Fruit fly (Drosophila melanogaster) whole organism, wandering third instar larva: ENCODE data around the gene CG14892.

Source experiments
- Abd-B ChIP-seq: fragments of >200 bp; optimal IDR thresholded peaks from 2 replicates; lab custom pipeline; 2017; ENCODE audit warnings: missing biosample characterization, missing genetic modification characterization
- CG32264 ChIP-seq: fragments of 200-800 bp; sonication (Bioruptor generic); optimal IDR thresholded peaks from 2 replicates; lab custom pipeline; 2016; ENCODE audit warnings: missing biosample characterization, missing genetic modification characterization
- CG9705 ChIP-seq: fragments of 200-800 bp; sonication (Bioruptor generic); optimal IDR thresholded peaks from 2 replicates; lab custom pipeline; 2018; ENCODE audit warnings: missing biosample characterization, mild to moderate bottlenecking, missing genetic modification characterization
- CrebA ChIP-seq: fragments of 200-800 bp; sonication (Bioruptor generic); optimal IDR thresholded peaks from 2 replicates; lab custom pipeline; 2016; ENCODE audit warnings: missing biosample characterization, mild to moderate bottlenecking, missing genetic modification characterization, borderline replicate concordance
- Dfd ChIP-seq: fragments of >200 bp; optimal IDR thresholded peaks from 2 replicates; lab custom pipeline; 2017; ENCODE audit warnings: missing biosample characterization, missing genetic modification characterization
- Dif ChIP-seq: fragments of 200-275, 200-300 bp; sonication (Bioruptor generic); optimal IDR thresholded peaks from 2 replicates; lab custom pipeline; 2018; ENCODE audit warnings: missing biosample characterization, missing genetic modification characterization; ENCODE audit not compliant: partially characterized antibody
- GATAd ChIP-seq: sonication (Bioruptor generic); optimal IDR thresholded peaks from 2 replicates; lab custom pipeline; 2016; ENCODE audit warnings: missing biosample characterization, missing genetic modification characterization
- HLH106 ChIP-seq: fragments of 200-800 bp; optimal IDR thresholded peaks from 3 replicates; lab custom pipeline; 2019; ENCODE audit warnings: missing biosample characterization, mild to moderate bottlenecking, missing genetic modification characterization, moderate library complexity
- Hnf4 ChIP-seq: fragments of 200-800 bp; sonication (Bioruptor generic); optimal IDR thresholded peaks from 2 replicates; lab custom pipeline; 2016; ENCODE audit warnings: missing biosample characterization, mild to moderate bottlenecking, missing genetic modification characterization
- Hr78 ChIP-seq: fragments of >200 bp; optimal IDR thresholded peaks from 2 replicates; lab custom pipeline; 2017; ENCODE audit warnings: missing biosample characterization, missing genetic modification characterization
- Hr83 ChIP-seq: fragments of 200-300 bp; sonication (Bioruptor generic); optimal IDR thresholded peaks from 2 replicates; lab custom pipeline; 2016; ENCODE audit warnings: missing biosample characterization, mild to moderate bottlenecking, missing genetic modification characterization, moderate library complexity; ENCODE audit not compliant: poor library complexity, severe bottlenecking
- Jra ChIP-seq: sonication (Bioruptor generic); optimal IDR thresholded peaks from 2 replicates; lab custom pipeline; 2016; ENCODE audit warnings: missing biosample characterization, missing genetic modification characterization
- Mio ChIP-seq: sonication (Bioruptor generic); optimal IDR thresholded peaks from 2 replicates; lab custom pipeline; 2016; ENCODE audit warnings: missing biosample characterization, missing genetic modification characterization
- N ChIP-seq: fragments of >200 bp; optimal IDR thresholded peaks from 2 replicates; lab custom pipeline; 2018; ENCODE audit warnings: missing biosample characterization, missing external identifiers, missing genetic modification characterization
- OdsH ChIP-seq: fragments of 200-800 bp; sonication (Bioruptor generic); optimal IDR thresholded peaks from 2 replicates; lab custom pipeline; 2016; ENCODE audit warnings: missing biosample characterization, mild to moderate bottlenecking, missing genetic modification characterization
- Rel ChIP-seq, 2 experiments: fragments of 200-800 bp; sonication (Bioruptor generic) in 1 of 2; optimal IDR thresholded peaks; 2 replicates in 1 of 2; 3 replicates in 1 of 2; lab custom pipeline; 2016 to 2019; ENCODE audit warnings: mild to moderate bottlenecking in 2 of 2, missing biosample characterization in 2 of 2, missing genetic modification characterization in 2 of 2, moderate library complexity in 1 of 2
- Sp1 ChIP-seq: fragments of 200-800 bp; sonication (Bioruptor generic); optimal IDR thresholded peaks from 3 replicates; lab custom pipeline; 2019; ENCODE audit warnings: missing biosample characterization, mild to moderate bottlenecking, missing genetic modification characterization, moderate library complexity
- Vsx2 ChIP-seq: fragments of 200-300, 225-300 bp; sonication (Bioruptor generic); optimal IDR thresholded peaks from 2 replicates; lab custom pipeline; 2018; ENCODE audit warnings: missing biosample characterization, missing genetic modification characterization; ENCODE audit not compliant: partially characterized antibody
- brk ChIP-seq: fragments of 200-800 bp; sonication (Bioruptor generic); optimal IDR thresholded peaks from 2 replicates; lab custom pipeline; 2016; ENCODE audit warnings: missing biosample characterization, mild to moderate bottlenecking, missing genetic modification characterization
- dl ChIP-seq, 2 experiments: fragments of 175-275, 200-275 bp in 1 of 2; fragments of 200-275 bp in 1 of 2; sonication (Bioruptor generic); optimal IDR thresholded peaks; lab custom pipeline; 2018; ENCODE audit warnings: mild to moderate bottlenecking in 2 of 2, missing biosample characterization in 2 of 2, missing genetic modification characterization in 2 of 2, moderate library complexity in 2 of 2; ENCODE audit not compliant: partially characterized antibody in 2 of 2, insufficient read depth in 1 of 2
- dmrt93B ChIP-seq: fragments of 200-800 bp; sonication (Bioruptor generic); optimal IDR thresholded peaks from 2 replicates; lab custom pipeline; 2018; ENCODE audit warnings: missing biosample characterization, mild to moderate bottlenecking, missing genetic modification characterization
- dsf ChIP-seq: sonication (Bioruptor generic); optimal IDR thresholded peaks from 2 replicates; lab custom pipeline; 2016; ENCODE audit warnings: missing biosample characterization, missing genetic modification characterization, borderline replicate concordance
- ey ChIP-seq: fragments of 200-800 bp; sonication (Bioruptor generic); optimal IDR thresholded peaks from 2 replicates; lab custom pipeline; 2016; ENCODE audit warnings: missing biosample characterization, missing genetic modification characterization
- foxo ChIP-seq, 2 experiments: fragments of 200-800 bp; sonication (Bioruptor generic); optimal IDR thresholded peaks; 2 replicates in 1 of 2; 3 replicates in 1 of 2; lab custom pipeline; 2016 to 2017; ENCODE audit warnings: missing biosample characterization in 2 of 2, missing genetic modification characterization in 2 of 2
- fru ChIP-seq: fragments of 200-800 bp; sonication (Bioruptor generic); optimal IDR thresholded peaks from 3 replicates; lab custom pipeline; 2016; ENCODE audit warnings: missing biosample characterization, mild to moderate bottlenecking, missing genetic modification characterization
- h ChIP-seq: fragments of 200-800 bp; sonication (Bioruptor generic); optimal IDR thresholded peaks from 3 replicates; lab custom pipeline; 2016; ENCODE audit warnings: missing biosample characterization, mild to moderate bottlenecking, missing genetic modification characterization
- lola ChIP-seq: fragments of >200 bp; optimal IDR thresholded peaks from 2 replicates; lab custom pipeline; 2017; ENCODE audit warnings: missing biosample characterization, missing genetic modification characterization
- pan ChIP-seq: fragments of >200 bp; optimal IDR thresholded peaks from 2 replicates; lab custom pipeline; 2017
- psq ChIP-seq: fragments of 200-800 bp; sonication (Bioruptor generic); optimal IDR thresholded peaks from 3 replicates; lab custom pipeline; 2017; ENCODE audit warnings: missing biosample characterization, mild to moderate bottlenecking, missing genetic modification characterization, moderate library complexity
- rgr ChIP-seq: fragments of 200-800 bp; sonication (Bioruptor generic); optimal IDR thresholded peaks from 3 replicates; lab custom pipeline; 2016; ENCODE audit warnings: missing biosample characterization, mild to moderate bottlenecking, missing genetic modification characterization
- sv ChIP-seq: fragments of 200-800 bp; sonication (Bioruptor generic); optimal IDR thresholded peaks from 3 replicates; lab custom pipeline; 2016; ENCODE audit warnings: missing biosample characterization, missing genetic modification characterization
- tai ChIP-seq: sonication (Bioruptor generic); optimal IDR thresholded peaks from 2 replicates; lab custom pipeline; 2016; ENCODE audit warnings: missing biosample characterization, missing genetic modification characterization
- usp ChIP-seq: fragments of >200 bp; optimal IDR thresholded peaks from 2 replicates; lab custom pipeline; 2017; ENCODE audit warnings: missing biosample characterization, missing genetic modification characterization
- woc ChIP-seq: sonication (Bioruptor generic); optimal IDR thresholded peaks from 2 replicates; lab custom pipeline; 2016; ENCODE audit warnings: missing biosample characterization, mild to moderate bottlenecking, missing genetic modification characterization

The CG14892 gene

DNA sequence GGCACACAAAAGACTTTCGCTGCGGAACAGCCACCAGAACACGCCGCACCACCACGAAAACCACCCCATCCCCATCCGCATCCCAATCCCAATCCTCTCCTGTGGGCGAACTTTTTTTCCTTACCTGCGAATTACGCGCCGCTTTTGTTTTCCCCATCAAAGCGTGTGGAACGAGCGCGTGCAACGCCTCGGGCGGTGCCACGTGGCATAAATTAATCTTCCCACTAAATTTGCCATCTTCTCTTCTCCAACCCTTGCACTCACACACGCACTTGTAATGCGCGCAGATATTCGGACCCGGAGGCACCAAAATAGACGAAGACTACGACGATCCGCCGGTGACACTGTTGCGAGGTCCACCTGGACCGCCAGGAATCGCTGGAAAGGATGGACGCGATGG is 29.4 kb upstream of the CG14892 start:
- TF ChIP-seq Abd-B (GFP tag; lab: Kevin White, UChicago) (no peak), OdsH (GFP tag; lab: Kevin White, UChicago) (no peak), Vsx2 (no peak), Hnf4 (GFP tag; lab: Kevin White, UChicago) (no peak), Mio (GFP tag; lab: Kevin White, UChicago) (no peak), dl (GFP tag; optimal IDR thresholded peaks at IDR 0.05; lab: Kevin White, UChicago; ENCODE audit: insufficient read depth in 1 of 2, partially characterized antibody in 2 of 2) (no peak), brk (no peak), Rel (GFP tag; optimal IDR thresholded peaks at IDR 0.05; lab: Kevin White, UChicago) (no peak), Rel (tag; optimal IDR thresholded peaks at IDR 0.05; lab: Kevin White, UChicago) (no peak), foxo (GFP tag; optimal IDR thresholded peaks at IDR 0.05; lab: Kevin White, UChicago) (no peak), CG9705 (GFP tag; lab: Kevin White, UChicago) (no peak), Hr83 (GFP tag; lab: Kevin White, UChicago) (no peak), CrebA (no peak), sv (GFP tag; lab: Kevin White, UChicago) (no peak), Jra (GFP tag; lab: Kevin White, UChicago) (no peak), Sp1 (GFP tag; lab: Kevin White, UChicago) (no peak), Dif (GFP tag; lab: Kevin White, UChicago) (no peak), dmrt93B (GFP tag; lab: Kevin White, UChicago) (no peak)

DNA sequence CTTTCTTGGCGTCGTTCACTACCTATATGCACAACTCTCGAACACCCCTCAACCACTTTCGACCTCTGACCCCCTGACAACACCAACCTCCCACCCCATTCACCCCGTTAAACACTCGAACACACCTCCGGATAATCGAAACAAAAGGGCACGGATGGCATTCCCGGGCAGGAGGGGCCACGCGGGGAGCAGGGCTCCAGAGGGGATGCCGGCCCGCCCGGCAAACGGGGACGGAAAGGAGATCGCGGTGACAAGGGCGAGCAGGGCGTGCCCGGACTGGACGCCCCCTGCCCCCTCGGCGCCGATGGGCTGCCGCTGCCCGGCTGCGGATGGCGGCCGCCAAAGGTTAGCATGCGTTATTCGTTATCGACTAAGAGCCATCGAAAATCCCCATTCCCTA is 24.9 kb upstream of the CG14892 start:
- TF ChIP-seq Hr83 (GFP tag; lab: Kevin White, UChicago) (no peak), Dfd (GFP tag; lab: Kevin White, UChicago) (peak; percentile 99)
- TF ChIP-seq, all 38 proteins: peak for 1

DNA sequence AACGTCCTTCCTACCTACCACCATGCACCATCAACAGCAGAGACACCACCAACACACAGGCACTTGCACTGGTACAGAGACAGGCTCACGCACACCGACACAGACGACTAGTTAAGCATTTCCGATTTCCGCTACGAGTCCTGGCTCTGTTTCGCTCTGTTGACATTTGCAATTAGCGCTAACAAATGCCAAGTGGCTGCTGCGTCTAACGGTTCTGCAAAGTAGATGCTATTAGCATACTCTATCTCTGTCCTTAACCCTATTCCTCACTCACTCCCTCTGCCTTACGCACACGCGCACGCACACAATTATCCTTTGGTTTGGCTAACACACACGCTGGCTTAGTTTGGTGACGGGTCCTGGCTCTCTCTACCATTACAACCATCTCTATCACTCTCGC is 23.7 kb upstream of the CG14892 start:
- TF ChIP-seq GATAd (GFP tag; lab: Kevin White, UChicago) (no peak), foxo (GFP tag; optimal IDR thresholded peaks at IDR 0.05; lab: Kevin White, UChicago) (no peak), pan (lab: Kevin White, UChicago) (no peak), Vsx2 (no peak), HLH106 (no peak), Hr78 (no peak), psq (GFP tag; lab: Kevin White, UChicago) (no peak), OdsH (GFP tag; lab: Kevin White, UChicago) (no peak), fru (GFP tag; lab: Kevin White, UChicago) (no peak), CG32264 (GFP tag; lab: Kevin White, UChicago) (no peak), usp (GFP tag; lab: Kevin White, UChicago) (no peak), tai (GFP tag; lab: Kevin White, UChicago) (no peak), Sp1 (GFP tag; lab: Kevin White, UChicago) (no peak), dmrt93B (GFP tag; lab: Kevin White, UChicago) (no peak), ey (GFP tag; lab: Kevin White, UChicago) (no peak)

DNA sequence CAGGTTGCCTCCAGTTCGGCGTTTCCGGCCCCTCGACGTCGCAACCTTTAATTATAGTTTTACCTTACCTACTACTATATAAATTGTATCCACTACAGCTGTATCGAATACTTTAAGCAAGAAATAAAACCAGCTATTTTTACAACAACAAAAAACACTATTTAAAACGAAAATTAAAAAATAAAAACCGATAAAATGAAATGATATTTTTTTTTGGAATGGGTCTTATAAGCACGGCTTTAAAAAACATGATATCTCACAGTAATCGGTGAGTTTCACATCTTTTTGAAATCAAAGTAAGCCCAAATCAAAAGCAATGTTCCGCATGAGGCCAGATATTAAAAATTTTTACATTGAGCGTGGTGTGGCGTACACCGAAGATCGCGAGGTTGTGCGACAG is 23.0 kb upstream of the CG14892 start, which contains the start of gene CG14891:
TSS of gene CG14891 (plus strand) at position 301 of the 400 bp plus-strand sequence.
- TF ChIP-seq usp (GFP tag; lab: Kevin White, UChicago) (no peak), h (GFP tag; lab: Kevin White, UChicago) (no peak)
- TF ChIP-seq, all 38 proteins: peak for 0

DNA sequence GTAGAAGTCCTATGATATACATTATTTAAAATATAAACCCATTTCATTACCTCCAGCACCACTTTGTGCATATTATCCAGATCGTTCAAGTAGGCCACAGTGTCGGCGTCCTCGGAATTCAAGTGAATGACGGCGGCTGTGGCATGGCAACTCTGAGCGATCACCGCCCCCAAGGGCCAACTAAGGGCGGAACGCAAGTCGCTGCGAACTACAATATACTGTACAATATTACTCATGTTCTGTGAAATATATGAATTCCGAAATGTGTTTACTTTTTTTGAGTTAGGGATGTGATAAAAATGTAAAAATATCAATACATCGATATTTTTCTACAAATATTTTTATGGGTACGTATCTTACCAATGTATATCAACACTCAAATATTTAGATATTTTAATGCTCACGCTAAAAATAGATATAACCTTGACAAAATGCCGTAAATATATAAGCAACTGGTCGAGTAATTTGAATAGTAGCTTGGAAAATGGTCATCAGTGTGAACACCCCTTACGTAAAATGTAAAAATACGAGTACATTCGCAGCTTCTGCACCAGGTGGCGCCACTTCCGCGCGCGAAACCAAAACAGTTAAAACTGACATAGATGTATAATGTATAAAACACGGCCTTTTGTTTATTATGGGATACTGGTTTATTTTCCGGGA is 20.6 kb upstream of the CG14892 start, which contains the start of gene CG14903:
TSS of gene CG14903 (minus strand) at position 270 of the 663 bp plus-strand sequence.
- TF ChIP-seq Dfd (GFP tag; lab: Kevin White, UChicago) = no peak
- no peak for TF ChIP-seq usp (GFP tag; lab: Kevin White, UChicago)
- no peak for TF ChIP-seq sv (GFP tag; lab: Kevin White, UChicago)
- TF ChIP-seq woc (GFP tag; lab: Kevin White, UChicago) = peak; percentile 12
- TF ChIP-seq foxo (GFP tag; optimal IDR thresholded peaks at IDR 0.05; lab: Kevin White, UChicago) = peak in 1 of 2 experiments; percentile 17
- no peak for TF ChIP-seq Dif (GFP tag; lab: Kevin White, UChicago)
- TF ChIP-seq dsf (GFP tag; lab: Kevin White, UChicago) = no peak
- no peak for TF ChIP-seq CrebA
- TF ChIP-seq HLH106 = no peak
- no peak for TF ChIP-seq Hr78
- no peak for TF ChIP-seq N
- TF ChIP-seq lola (GFP tag; lab: Kevin White, UChicago) = no peak
- TF ChIP-seq Hnf4 (GFP tag; lab: Kevin White, UChicago) = peak; percentile 27
- peak; percentile 28 for TF ChIP-seq tai (GFP tag; lab: Kevin White, UChicago)
- TF ChIP-seq Rel (GFP tag; optimal IDR thresholded peaks at IDR 0.05; lab: Kevin White, UChicago) = no peak
- TF ChIP-seq Rel (tag; optimal IDR thresholded peaks at IDR 0.05; lab: Kevin White, UChicago) = no peak
- TF ChIP-seq rgr (GFP tag; lab: Kevin White, UChicago) = peak; percentile 65
